Worm (Caenorhabditis elegans) whole organism, late embryonic: ENCODE results near the gene R13D11.3.

ENCODE experiments used
- K02D7.2 ChIP-seq: sonication (generic microtip); optimal IDR thresholded peaks from 2 replicates; lab custom pipeline; 2017; ENCODE audit warnings: mild to moderate bottlenecking, missing genetic modification characterization, missing compliant biosample characterization
- T23F11.4 ChIP-seq: fragments of 200-800 bp; sonication (Bioruptor generic); optimal IDR thresholded peaks from 2 replicates; lab custom pipeline; 2018; ENCODE audit warnings: mild to moderate bottlenecking, missing genetic modification characterization, missing compliant biosample characterization
- ceh-22 ChIP-seq: sonication (generic microtip); optimal IDR thresholded peaks from 2 replicates; lab custom pipeline; 2017; ENCODE audit warnings: missing biosample characterization, missing genetic modification characterization
- ceh-48 ChIP-seq: sonication (generic microtip); optimal IDR thresholded peaks from 2 replicates; lab custom pipeline; 2016; ENCODE audit warnings: missing genetic modification characterization, inconsistent platforms, missing compliant biosample characterization
- fkh-10 ChIP-seq: fragments of 150-350 bp; optimal IDR thresholded peaks from 2 replicates; lab custom pipeline; 2014; ENCODE audit warnings: missing biosample characterization, missing genetic modification reagents, missing genetic modification characterization
- nhr-11 ChIP-seq: fragments of 150-350 bp; optimal IDR thresholded peaks from 2 replicates; lab custom pipeline; 2014; ENCODE audit warnings: missing biosample characterization, missing genetic modification characterization
- nhr-232 ChIP-seq: sonication (generic microtip); optimal IDR thresholded peaks from 2 replicates; lab custom pipeline; 2016; ENCODE audit warnings: missing genetic modification characterization, missing compliant biosample characterization
- pha-4 ChIP-seq: fragments of 150-350 bp; optimal IDR thresholded peaks from 2 replicates; lab custom pipeline; 2018; ENCODE audit warnings: missing biosample characterization, missing genetic modification reagents, missing genetic modification characterization
- sox-2 ChIP-seq: fragments of 200-800 bp; sonication (Bioruptor generic); IDR thresholded peaks from 2 replicates; pipeline ENCODE4 v1.3.6; 2022; ENCODE audit warnings: missing genetic modification reagents, missing genetic modification characterization, missing compliant biosample characterization
- tbx-2 ChIP-seq: sonication (generic microtip); optimal IDR thresholded peaks from 2 replicates; lab custom pipeline; 2016; ENCODE audit warnings: missing genetic modification characterization, missing compliant biosample characterization
- unc-86 ChIP-seq: sonication (generic microtip); optimal IDR thresholded peaks from 2 replicates; lab custom pipeline; 2016; ENCODE audit warnings: missing genetic modification characterization, missing compliant biosample characterization

ce11 chrV:802726-803125 lies 12.1 kb upstream of the R13D11.3 start:
- TF ChIP-seq T23F11.4 (GFP tag; lab: Kevin White, UChicago): no peak
- TF ChIP-seq K02D7.2 (tag; lab: Kevin White, UChicago): no peak
- no peak for TF ChIP-seq nhr-11 (tag; lab: Kevin White, UChicago)
- no peak for TF ChIP-seq unc-86
- no peak for TF ChIP-seq ceh-48 (tag; lab: Kevin White, UChicago)
- TF ChIP-seq tbx-2 (tag; lab: Kevin White, UChicago): no peak
- no peak for TF ChIP-seq ceh-22 (tag; lab: Kevin White, UChicago)
- no peak for TF ChIP-seq pha-4 (tag; lab: Kevin White, UChicago)
- no peak for TF ChIP-seq sox-2 (GFP tag; lab: Robert Waterston, UW)
- TF ChIP-seq nhr-232 (tag; lab: Kevin White, UChicago): no peak
- TF ChIP-seq fkh-10 (GFP tag; lab: Kevin White, UChicago): no peak
